Worm (Caenorhabditis elegans) whole organism, dauer: ENCODE data around the gene C43F9.5.

Experiments used
- unc-62 ChIP-seq: sonication (generic microtip); optimal IDR thresholded peaks from 2 replicates; lab custom pipeline; 2017; ENCODE audit warnings: missing biosample characterization, missing genetic modification reagents, missing genetic modification characterization

C43F9.5 gene

DNA sequence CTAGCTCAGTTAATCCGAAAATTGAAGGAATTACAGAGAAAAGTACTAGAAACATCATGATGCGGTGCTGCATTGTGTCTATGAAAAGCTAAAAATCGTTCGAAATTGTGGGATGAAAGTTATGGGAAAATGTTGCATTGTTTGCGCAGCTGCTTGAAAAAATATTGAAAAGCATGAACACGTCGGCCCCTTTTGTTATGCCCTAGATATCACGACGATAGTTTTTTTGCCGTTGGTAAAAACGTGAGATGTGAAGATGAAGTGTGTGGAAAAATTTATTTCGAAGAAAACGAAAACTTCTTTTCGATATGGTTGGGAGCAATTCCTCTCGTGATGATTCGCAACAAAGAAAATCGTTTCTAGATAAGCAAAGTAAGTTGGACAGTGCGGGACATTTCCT is at the start of gene C43F9.5, which contains the start of gene nkb-2:
Gene C43F9.5 (minus strand): TSS at position 101 of the 400 bp plus-strand sequence.
Gene nkb-2 (plus strand): TSS at position 277 of the 400 bp plus-strand sequence.
- no peak for TF ChIP-seq unc-62 (GFP tag; lab: Kevin White, UChicago)

DNA sequence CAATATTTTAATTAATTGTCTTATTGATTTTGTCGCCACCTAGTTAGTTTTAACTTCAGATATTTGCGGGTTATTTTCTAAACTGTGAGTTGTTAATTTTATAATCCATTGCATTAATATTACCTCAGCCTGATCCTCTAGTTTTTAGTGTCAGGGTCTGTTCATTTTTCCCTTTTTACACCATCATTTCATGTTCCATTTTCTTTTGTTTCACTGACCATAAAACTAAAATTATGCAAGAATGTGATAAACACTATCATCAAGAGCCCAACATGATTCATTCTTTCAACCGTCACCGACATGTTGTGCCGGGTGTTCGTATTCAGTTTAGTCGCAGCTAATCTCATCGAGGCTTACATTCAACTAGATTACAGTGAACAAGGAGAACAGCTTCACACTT is 48.4 kb upstream of the C43F9.5 start, which contains the start of gene F56C4.2:
Gene F56C4.2 (plus strand): TSS at position 301 of the 400 bp plus-strand sequence.
- no peak for TF ChIP-seq unc-62 (GFP tag; lab: Kevin White, UChicago)

DNA sequence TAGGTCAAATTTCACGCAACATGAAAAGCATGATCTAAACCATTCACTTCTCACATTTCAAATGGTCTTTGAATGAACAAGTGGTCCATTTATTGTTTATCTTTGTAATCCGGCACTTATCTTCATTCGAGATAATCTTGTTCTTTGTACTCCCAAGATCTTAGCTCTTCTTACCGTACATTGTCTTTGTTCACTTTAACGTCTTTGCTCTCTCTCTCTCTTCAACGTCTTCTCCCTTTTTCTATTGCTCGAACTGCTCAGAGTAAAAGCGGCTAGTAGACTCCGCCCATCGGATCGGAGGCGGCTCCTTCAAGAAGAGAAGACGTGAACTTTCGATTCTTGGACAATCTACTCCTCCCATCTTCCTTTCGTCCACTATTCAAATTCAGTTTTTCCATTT is 46.1 kb upstream of the C43F9.5 start, which contains the start of gene F56C4.1:
Gene F56C4.1 (plus strand): TSS at position 301 of the 400 bp plus-strand sequence.
- no peak for TF ChIP-seq unc-62 (GFP tag; lab: Kevin White, UChicago)

DNA sequence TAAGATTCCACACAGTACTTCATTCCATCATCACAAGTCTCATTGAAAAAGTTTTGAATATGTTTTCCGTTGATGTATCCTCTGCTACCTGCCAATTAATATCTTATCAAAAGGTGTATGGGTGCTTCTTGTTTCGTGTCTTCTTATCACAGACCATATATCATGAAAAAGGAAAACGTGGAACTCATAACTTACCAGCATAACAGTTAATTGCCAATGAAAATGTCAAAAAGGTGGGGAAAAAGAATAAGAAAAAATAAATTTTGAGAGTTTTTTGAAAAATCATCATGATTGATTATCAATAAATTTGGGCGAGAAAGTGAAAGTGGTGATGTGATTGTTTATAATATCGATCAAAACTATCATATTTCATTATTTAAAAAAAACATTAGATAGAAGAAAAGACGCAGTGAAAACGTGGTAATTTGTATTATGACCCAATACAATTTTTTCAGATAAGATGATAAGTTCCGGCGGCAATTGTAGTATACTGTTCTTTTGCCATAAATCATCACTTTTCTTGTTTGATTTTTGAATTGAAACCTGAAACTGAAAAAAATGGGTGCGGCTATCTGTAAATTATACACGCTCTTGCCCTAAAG is 40.5 kb upstream of the C43F9.5 start, which contains the start of gene F56C4.4:
Gene F56C4.4 (minus strand): TSS at position 315 of the 602 bp plus-strand sequence.
- no peak for TF ChIP-seq unc-62 (GFP tag; lab: Kevin White, UChicago)

DNA sequence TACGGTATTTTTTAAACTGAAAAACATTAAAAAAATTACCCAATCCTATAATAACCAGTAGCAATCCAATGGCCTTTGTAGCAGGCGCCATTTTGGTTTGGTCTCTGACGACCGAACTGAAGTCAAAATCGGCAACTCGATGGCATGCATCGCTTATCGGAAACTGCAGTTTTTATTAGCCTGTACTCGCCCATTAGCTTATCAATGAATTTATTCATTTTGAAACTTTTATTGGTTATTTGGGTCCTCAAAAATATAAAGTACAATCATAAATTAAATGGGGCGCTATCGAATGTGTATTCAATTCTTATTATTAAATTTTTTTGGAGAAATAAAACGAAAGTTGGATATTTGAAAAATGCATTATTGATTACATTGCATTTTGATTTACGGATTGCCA is 38.2 kb upstream of the C43F9.5 start, which contains the start of gene R09H10.5:
Gene R09H10.5 (minus strand): TSS at position 106 of the 400 bp plus-strand sequence.
- no peak for TF ChIP-seq unc-62 (GFP tag; lab: Kevin White, UChicago)

DNA sequence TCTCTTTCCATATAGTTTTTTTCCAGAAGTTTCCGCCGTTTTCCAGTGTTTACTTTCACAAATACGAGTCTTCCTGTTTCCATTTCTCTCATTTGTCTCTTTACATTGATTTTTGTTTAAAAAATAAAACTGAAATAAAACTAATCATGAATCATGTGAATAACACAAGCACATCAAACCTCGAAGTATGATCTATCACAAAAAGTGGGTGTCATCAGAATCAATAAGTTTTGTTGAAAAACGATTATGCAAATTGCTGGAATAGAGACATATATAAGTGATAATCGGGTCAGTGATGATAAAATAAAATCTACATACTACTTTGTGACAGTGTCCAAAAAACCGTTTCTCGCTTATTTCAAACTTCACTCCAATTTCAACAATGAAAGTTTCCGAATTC is 30.3 kb upstream of the C43F9.5 start, which contains the start of gene R09H10.7:
Gene R09H10.7 (plus strand): TSS at position 301 of the 400 bp plus-strand sequence.
- no peak for TF ChIP-seq unc-62 (GFP tag; lab: Kevin White, UChicago)

DNA sequence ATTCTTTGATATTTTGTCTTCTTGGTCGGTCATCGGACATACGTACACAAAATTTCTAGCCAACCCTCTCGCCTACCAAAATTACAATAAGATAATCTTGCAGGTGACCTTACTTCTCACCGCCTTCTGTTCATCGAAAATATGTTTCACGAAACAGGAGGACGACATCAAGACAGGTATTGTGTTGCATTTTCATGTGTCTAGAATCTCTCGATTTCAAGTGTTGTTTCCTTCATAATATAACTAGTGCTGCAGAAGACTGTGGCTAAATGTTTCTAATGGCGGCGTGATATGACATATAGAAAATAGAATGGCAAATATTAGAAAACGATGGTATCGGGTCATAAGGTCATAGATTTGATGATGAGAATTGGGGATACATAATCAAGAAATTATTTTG is 26.6 kb upstream of the C43F9.5 start:
- TF ChIP-seq unc-62 (GFP tag; lab: Kevin White, UChicago), result no peak

DNA sequence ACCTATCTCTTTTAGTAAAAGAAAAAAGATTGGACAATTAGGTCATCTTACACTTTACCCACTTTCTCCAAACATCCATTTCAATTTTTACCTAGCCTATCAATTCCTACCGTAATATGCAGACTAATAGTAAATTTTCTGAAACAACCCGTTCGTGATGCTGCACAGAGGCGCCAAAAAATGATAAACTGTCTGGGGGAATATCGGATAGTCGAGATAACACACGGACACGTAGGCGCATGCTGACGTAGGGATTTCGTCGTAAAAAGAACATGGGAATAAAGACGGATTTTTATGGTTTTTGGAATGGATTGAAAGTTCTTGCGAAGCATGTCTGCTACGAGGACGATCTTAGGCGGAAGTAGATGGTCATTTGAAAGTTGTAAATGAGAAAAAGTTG is 25.8 kb upstream of the C43F9.5 start:
- no peak for TF ChIP-seq unc-62 (GFP tag; lab: Kevin White, UChicago)

DNA sequence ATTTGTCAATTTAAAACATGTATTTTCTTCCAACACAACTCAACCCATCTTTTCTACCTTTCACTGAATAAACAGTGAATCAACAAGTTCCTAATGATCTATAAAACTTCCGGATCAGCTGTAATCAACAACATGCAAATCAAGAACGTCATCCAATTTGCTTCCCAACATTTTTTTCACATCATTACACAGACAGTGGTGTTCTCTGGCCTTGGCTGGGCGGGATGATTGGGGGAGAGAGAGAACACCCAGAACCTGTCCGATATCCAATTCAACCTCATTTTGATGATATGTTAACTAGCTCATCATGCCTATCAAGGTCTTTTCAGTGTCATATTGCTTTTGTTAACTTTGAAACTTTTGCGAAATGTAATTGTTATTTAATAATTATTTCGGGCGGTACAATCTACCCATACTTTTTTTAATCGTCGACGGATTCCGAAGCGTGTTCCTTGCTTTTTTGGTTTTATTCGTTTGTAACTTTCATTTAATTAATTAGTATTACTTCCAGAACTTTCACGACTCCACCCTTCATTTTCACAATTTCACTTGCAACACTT is 24.4 kb upstream of the C43F9.5 start, which contains the start of gene ptr-14:
Gene ptr-14 (plus strand): TSS at position 510 of the 560 bp plus-strand sequence.
- no peak for TF ChIP-seq unc-62 (GFP tag; lab: Kevin White, UChicago)

DNA sequence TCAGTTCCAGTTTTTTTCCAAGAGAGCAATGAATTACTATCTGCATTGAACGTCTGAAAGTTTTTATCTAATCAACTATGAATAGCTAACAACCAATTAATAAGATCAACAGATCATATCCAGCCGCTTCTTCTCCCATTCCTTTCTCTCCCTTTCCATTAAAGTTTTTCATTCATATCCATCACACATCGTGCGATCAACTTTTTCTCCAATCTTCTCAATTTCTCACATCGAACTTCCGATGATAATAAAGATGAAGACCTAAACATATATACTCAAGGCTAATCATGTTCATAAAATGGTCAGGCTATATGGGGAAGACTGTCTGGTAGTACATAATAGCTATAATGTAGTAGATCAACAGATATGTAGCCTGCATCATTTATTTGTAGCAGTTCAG is 21.7 kb upstream of the C43F9.5 start:
- no peak for TF ChIP-seq unc-62 (GFP tag; lab: Kevin White, UChicago)

DNA sequence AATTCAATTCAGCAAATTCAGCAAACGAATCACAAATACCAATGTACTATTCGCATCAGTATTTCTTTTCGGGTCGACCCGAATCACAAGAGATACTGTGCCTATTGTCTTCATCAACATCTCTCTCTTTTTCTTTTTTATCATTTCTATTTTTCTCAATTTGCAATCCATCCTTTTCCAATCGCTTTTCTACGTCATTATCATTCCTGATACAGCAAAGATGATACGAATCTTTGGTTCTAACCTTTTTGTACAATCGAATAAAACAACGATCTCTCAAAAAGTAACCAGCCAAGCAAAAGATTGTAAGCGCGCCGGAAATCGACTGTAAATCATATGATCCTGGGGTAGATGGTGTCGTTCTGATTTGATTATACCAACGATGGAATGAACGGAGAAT is 19.4 kb upstream of the C43F9.5 start:
- no peak for TF ChIP-seq unc-62 (GFP tag; lab: Kevin White, UChicago)

DNA sequence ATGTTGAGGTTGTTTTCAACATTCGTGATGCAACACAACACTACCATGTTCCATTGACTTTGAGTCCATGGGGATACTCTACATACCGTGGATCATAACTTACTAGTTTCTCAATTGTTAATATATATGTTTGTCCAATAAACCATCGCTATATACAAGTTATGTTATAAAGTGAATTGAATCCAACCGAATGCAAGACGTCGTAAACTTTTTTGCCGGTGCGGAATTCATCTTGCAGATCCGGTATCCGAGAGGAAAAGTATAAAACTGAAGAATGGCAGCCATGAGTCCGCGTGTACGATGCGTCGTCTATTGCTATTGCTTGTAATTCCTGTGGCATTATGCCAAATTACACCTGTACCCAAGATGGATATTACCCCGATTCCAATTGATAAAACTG is 17.7 kb upstream of the C43F9.5 start, which contains the start of gene R09H10.6:
Gene R09H10.6 (plus strand): TSS at position 301 of the 400 bp plus-strand sequence.
- TF ChIP-seq unc-62 (GFP tag; lab: Kevin White, UChicago), result no peak

DNA sequence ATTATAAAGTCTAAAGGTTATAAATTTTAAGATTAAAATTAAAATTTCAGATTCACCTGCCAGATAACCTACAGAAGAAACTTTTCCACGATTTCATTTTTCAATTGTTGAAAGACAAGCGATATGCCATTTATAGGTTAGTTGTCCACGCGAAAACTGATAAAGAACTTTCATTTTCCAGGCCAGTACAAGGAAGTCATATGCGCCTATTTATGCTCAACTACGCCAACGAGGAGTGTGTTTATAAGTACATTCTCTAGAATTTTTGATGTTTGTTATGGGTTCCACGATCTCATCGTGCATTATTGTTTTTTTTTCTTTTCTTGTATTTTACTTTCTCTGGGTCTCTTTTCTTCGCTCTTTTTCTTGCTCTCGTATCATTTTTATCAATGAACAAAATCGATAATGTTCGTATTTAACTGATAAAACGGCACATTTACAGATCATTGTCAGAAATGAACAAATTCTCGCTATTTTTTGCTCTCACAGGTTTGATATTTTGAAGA is 16.1 kb upstream of the C43F9.5 start, which contains the start of gene R09H10.3:
Gene R09H10.3 (plus strand): TSS at position 456 of the 506 bp plus-strand sequence.
- TF ChIP-seq unc-62 (GFP tag; lab: Kevin White, UChicago), result no peak

DNA sequence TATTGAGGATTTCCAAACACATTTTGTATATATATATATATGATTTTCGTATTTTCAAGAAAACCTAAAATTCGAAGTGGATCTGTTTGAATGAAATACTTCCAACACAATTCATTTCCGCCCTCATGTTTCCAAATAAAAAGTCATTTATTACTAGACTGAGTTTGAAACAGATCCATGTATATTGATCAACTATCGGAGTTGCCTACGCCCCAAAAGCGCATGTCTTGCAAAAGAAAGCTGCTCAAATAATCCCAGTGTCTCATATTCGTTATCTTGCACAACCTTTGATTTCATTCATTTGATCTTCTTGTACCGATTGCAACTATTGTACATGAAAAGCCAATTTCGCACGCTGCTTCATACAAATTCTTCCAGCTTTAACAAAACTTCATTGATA is 12.1 kb upstream of the C43F9.5 start, which contains the start of gene R09H10.2:
Gene R09H10.2 (plus strand): TSS at position 301 of the 400 bp plus-strand sequence.
- no peak for TF ChIP-seq unc-62 (GFP tag; lab: Kevin White, UChicago)

DNA sequence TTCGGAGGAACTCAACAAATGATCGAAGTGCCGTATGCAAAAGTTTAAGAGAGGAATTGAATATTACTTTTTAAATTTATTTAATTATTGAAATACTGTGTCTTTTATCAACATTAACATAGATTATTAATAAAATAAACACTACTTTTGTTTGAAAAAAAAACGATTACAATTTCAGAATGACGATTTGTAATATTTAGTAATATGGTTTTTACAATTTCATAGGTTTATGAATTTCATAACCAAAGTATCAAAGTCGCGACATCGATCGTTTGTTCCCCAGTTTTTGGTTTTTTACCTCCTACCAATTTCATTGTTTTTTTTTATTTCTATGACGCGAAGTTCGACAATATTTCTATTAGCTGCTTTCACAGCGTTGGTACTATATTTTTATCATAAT is 9.4 kb upstream of the C43F9.5 start, which contains the start of gene R09H10.1:
Gene R09H10.1 (plus strand): TSS at position 301 of the 400 bp plus-strand sequence.
- no peak for TF ChIP-seq unc-62 (GFP tag; lab: Kevin White, UChicago)

DNA sequence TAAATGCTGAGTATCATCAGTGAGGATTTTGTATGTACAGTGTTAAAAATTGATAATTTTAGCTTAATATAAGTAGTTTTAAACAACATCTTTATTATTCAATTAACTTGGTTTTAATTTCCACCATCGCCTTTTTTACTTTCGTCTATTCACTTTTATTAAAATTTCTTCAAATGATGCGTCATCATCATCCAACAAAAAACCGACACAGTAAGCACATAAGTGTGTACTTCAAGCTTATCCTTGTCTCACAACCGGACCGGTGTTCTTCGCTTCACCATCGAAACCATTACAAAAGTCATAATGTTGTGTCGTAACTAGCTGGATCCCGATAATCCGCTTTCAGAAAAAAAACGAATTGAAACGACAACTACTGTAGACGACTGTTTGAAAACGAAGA is 6.0 kb upstream of the C43F9.5 start, which contains the start of gene C43F9.11:
Gene C43F9.11 (plus strand): TSS at position 301 of the 400 bp plus-strand sequence.
- no peak for TF ChIP-seq unc-62 (GFP tag; lab: Kevin White, UChicago)
